Fruit fly (Drosophila melanogaster) whole organism, pupa: ENCODE results near the gene SclA.

Experiments used
- CG32121 ChIP-seq: fragments of 200-800 bp; sonication (Bioruptor generic); IDR thresholded peaks from 2 replicates; pipeline ENCODE4 v1.3.6; 2022; ENCODE audit warnings: missing biosample characterization, missing genetic modification characterization
- CG4496 ChIP-seq: fragments of 200-800 bp; sonication (Bioruptor generic); IDR thresholded peaks from 3 replicates; pipeline ENCODE4 v1.3.6; 2022; ENCODE audit warnings: missing biosample characterization, missing genetic modification characterization
- D1 ChIP-seq: fragments of 200-800 bp; sonication (Bioruptor generic); optimal IDR thresholded peaks from 2 replicates; lab custom pipeline; 2018; ENCODE audit warnings: missing biosample characterization, mild to moderate bottlenecking, missing genetic modification characterization, moderate library complexity
- gl ChIP-seq: fragments of 200-800 bp; sonication (Bioruptor generic); optimal IDR thresholded peaks from 2 replicates; lab custom pipeline; 2018; ENCODE audit warnings: missing biosample characterization, mild to moderate bottlenecking, missing genetic modification characterization

- TF ChIP-seq D1 (tag; lab: Kevin White, UChicago) (no peak), gl (tag; lab: Kevin White, UChicago) (no peak), CG32121 (GFP tag; lab: Robert Waterston, UW) (no peak), CG4496 (GFP tag; lab: Robert Waterston, UW) (no peak)
Measured at dm6 chr2L:16826872-16827506, 10.8 kb upstream of the SclA start, which contains the start of gene AspRS-m.
